Worm (Caenorhabditis elegans) whole organism, midembryonic: ENCODE data around the gene T05H10.1.

ENCODE experiments used
- T22C8.4 ChIP-seq: fragments of 200-800 bp; sonication (Bioruptor generic); IDR thresholded peaks from 2 replicates; pipeline ENCODE4 v1.3.6; 2022; ENCODE audit warnings: missing genetic modification characterization, missing compliant biosample characterization
- cog-1 ChIP-seq: sonication (generic microtip); optimal IDR thresholded peaks from 2 replicates; lab custom pipeline; 2016; ENCODE audit warnings: missing genetic modification characterization, missing compliant biosample characterization
- flt-1 ChIP-seq: fragments of 200-800 bp; sonication (Bioruptor generic); IDR thresholded peaks from 2 replicates; pipeline ENCODE4 v1.3.6; 2022; ENCODE audit warnings: missing genetic modification characterization, missing compliant biosample characterization
- klf-2 ChIP-seq: fragments of 200-800 bp; sonication (Bioruptor generic); conservative IDR thresholded peaks from 2 replicates; pipeline ENCODE4 v1.3.6; 2022; ENCODE audit warnings: missing genetic modification reagents, missing genetic modification characterization, missing compliant biosample characterization
- med-1 ChIP-seq: sonication (generic microtip); optimal IDR thresholded peaks from 2 replicates; lab custom pipeline; 2017; ENCODE audit warnings: missing genetic modification characterization, mild to moderate bottlenecking, missing compliant biosample characterization, antibody characterized with exemption, missing genetic modification reagents; ENCODE audit not compliant: insufficient read depth
- ref-1 ChIP-seq: fragments of 200-800 bp; sonication (Bioruptor generic); conservative IDR thresholded peaks from 2 replicates; pipeline ENCODE4 v1.3.6; 2022; ENCODE audit warnings: missing genetic modification reagents, missing genetic modification characterization, missing compliant biosample characterization
- tab-1 ChIP-seq: fragments of 200-800 bp; sonication (Bioruptor generic); IDR thresholded peaks from 2 replicates; pipeline ENCODE4 v1.3.6; 2022; ENCODE audit warnings: missing genetic modification characterization, missing compliant biosample characterization
- ztf-23 ChIP-seq: fragments of 200-800 bp; sonication (Bioruptor generic); IDR thresholded peaks from 2 replicates; pipeline ENCODE4 v1.3.6; 2022; ENCODE audit warnings: missing genetic modification reagents, missing genetic modification characterization, missing compliant biosample characterization
- ztf-29 ChIP-seq: fragments of 200-800 bp; sonication (Bioruptor generic); IDR thresholded peaks from 2 replicates; pipeline ENCODE4 v1.3.6; 2022; ENCODE audit warnings: missing genetic modification reagents, missing genetic modification characterization, missing compliant biosample characterization

Gene T05H10.1

ce11 chrII:8017380-8017779, 25.0 kb upstream of the T05H10.1 start, which contains the start of gene zyg-11:
Gene zyg-11 (plus strand): TSS chrII:8017680.
- no peak for TF ChIP-seq ztf-23 (GFP tag; lab: Robert Waterston, UW)
- no peak for TF ChIP-seq med-1 (GFP tag; lab: Kevin White, UChicago)
- no peak for TF ChIP-seq ztf-29 (GFP tag; lab: Robert Waterston, UW)
- no peak for TF ChIP-seq ref-1 (GFP tag; lab: Robert Waterston, UW)
- TF ChIP-seq tab-1 (GFP tag; lab: Robert Waterston, UW), result no peak
- TF ChIP-seq cog-1 (tag; lab: Kevin White, UChicago), result no peak
- no peak for TF ChIP-seq klf-2
- no peak for TF ChIP-seq flt-1 (GFP tag; lab: Robert Waterston, UW)
- no peak for TF ChIP-seq T22C8.4 (GFP tag; lab: Robert Waterston, UW)

ce11 chrII:8020580-8021044, 21.8 kb upstream of the T05H10.1 start:
- no peak for TF ChIP-seq flt-1 (GFP tag; lab: Robert Waterston, UW)
- no peak for TF ChIP-seq cog-1 (tag; lab: Kevin White, UChicago)
- no peak for TF ChIP-seq klf-2
- no peak for TF ChIP-seq ztf-29 (GFP tag; lab: Robert Waterston, UW)
- TF ChIP-seq ref-1 (GFP tag; lab: Robert Waterston, UW), result no peak
- no peak for TF ChIP-seq tab-1 (GFP tag; lab: Robert Waterston, UW)
- TF ChIP-seq ztf-23 (GFP tag; lab: Robert Waterston, UW), result no peak
- TF ChIP-seq T22C8.4 (GFP tag; lab: Robert Waterston, UW), result no peak
- no peak for TF ChIP-seq med-1 (GFP tag; lab: Kevin White, UChicago)

- TF ChIP-seq cog-1 (tag; lab: Kevin White, UChicago) (no peak), med-1 (GFP tag; lab: Kevin White, UChicago) (no peak)
These were observed 19.9 kb upstream of the T05H10.1 start, which contains the start of gene hda-2 for ce11 chrII:8022461-8022860. Gene hda-2 (minus strand): TSS chrII:8022561.

ce11 chrII:8027663-8028062, 14.7 kb upstream of the T05H10.1 start, which contains the start of gene swsn-7:
Gene swsn-7 (minus strand): TSS chrII:8027763.
- no peak for TF ChIP-seq ref-1 (GFP tag; lab: Robert Waterston, UW)
- no peak for TF ChIP-seq cog-1 (tag; lab: Kevin White, UChicago)
- TF ChIP-seq ztf-23 (GFP tag; lab: Robert Waterston, UW), result no peak
- TF ChIP-seq T22C8.4 (GFP tag; lab: Robert Waterston, UW), result no peak
- TF ChIP-seq flt-1 (GFP tag; lab: Robert Waterston, UW), result no peak
- TF ChIP-seq klf-2, result no peak
- TF ChIP-seq tab-1 (GFP tag; lab: Robert Waterston, UW), result no peak
- no peak for TF ChIP-seq med-1 (GFP tag; lab: Kevin White, UChicago)
- TF ChIP-seq ztf-29 (GFP tag; lab: Robert Waterston, UW), result no peak

ce11 chrII:8028246-8028694, 14.1 kb upstream of the T05H10.1 start:
- peak; percentile 62 for TF ChIP-seq T22C8.4 (GFP tag; lab: Robert Waterston, UW)
- TF ChIP-seq med-1 (GFP tag; lab: Kevin White, UChicago), result no peak
- no peak for TF ChIP-seq tab-1 (GFP tag; lab: Robert Waterston, UW)
- peak; percentile 60; the same call in 1 of the 2 replicates for TF ChIP-seq ztf-29 (GFP tag; lab: Robert Waterston, UW)
- TF ChIP-seq ztf-23 (GFP tag; lab: Robert Waterston, UW), result peak; percentile 79
- peak; percentile 74; the same call in 1 of the 2 replicates for TF ChIP-seq flt-1 (GFP tag; lab: Robert Waterston, UW)
- peak; percentile 77 for TF ChIP-seq cog-1 (tag; lab: Kevin White, UChicago)
- no peak for TF ChIP-seq klf-2
- TF ChIP-seq ref-1 (GFP tag; lab: Robert Waterston, UW), result no peak

- TF ChIP-seq ref-1 (GFP tag; lab: Robert Waterston, UW) (no peak), ztf-23 (GFP tag; lab: Robert Waterston, UW) (no peak), klf-2 (no peak), med-1 (GFP tag; lab: Kevin White, UChicago) (no peak), tab-1 (GFP tag; lab: Robert Waterston, UW) (no peak), T22C8.4 (GFP tag; lab: Robert Waterston, UW) (no peak), ztf-29 (GFP tag; lab: Robert Waterston, UW) (no peak), cog-1 (tag; lab: Kevin White, UChicago) (no peak), flt-1 (GFP tag; lab: Robert Waterston, UW) (no peak)
These were observed 13.7 kb upstream of the T05H10.1 start for ce11 chrII:8028730-8029129.

- TF ChIP-seq klf-2 (no peak), ref-1 (GFP tag; lab: Robert Waterston, UW) (no peak), flt-1 (GFP tag; lab: Robert Waterston, UW) (no peak), med-1 (GFP tag; lab: Kevin White, UChicago) (no peak), ztf-23 (GFP tag; lab: Robert Waterston, UW) (no peak), ztf-29 (GFP tag; lab: Robert Waterston, UW) (no peak), tab-1 (GFP tag; lab: Robert Waterston, UW) (no peak), cog-1 (tag; lab: Kevin White, UChicago) (no peak), T22C8.4 (GFP tag; lab: Robert Waterston, UW) (no peak)
These were observed 9.7 kb upstream of the T05H10.1 start, which contains the start of gene nrf-6 for ce11 chrII:8032657-8033056. Gene nrf-6 (minus strand): TSS chrII:8032708.

ce11 chrII:8034008-8034407, 8.4 kb upstream of the T05H10.1 start:
- no peak for TF ChIP-seq klf-2

ce11 chrII:8034617-8035016, 7.8 kb upstream of the T05H10.1 start:
- TF ChIP-seq med-1 (GFP tag; lab: Kevin White, UChicago) (no peak), ref-1 (GFP tag; lab: Robert Waterston, UW) (no peak), ztf-29 (GFP tag; lab: Robert Waterston, UW) (no peak), flt-1 (GFP tag; lab: Robert Waterston, UW) (no peak), ztf-23 (GFP tag; lab: Robert Waterston, UW) (no peak), cog-1 (tag; lab: Kevin White, UChicago) (no peak), klf-2 (no peak), T22C8.4 (GFP tag; lab: Robert Waterston, UW) (no peak), tab-1 (GFP tag; lab: Robert Waterston, UW) (no peak)
